Fruit fly (Drosophila melanogaster) whole organism, embryonic: ENCODE data around the gene CG43675.

Experiments
- Antp ChIP-seq: fragments of 200-800 bp; sonication (Bioruptor generic); optimal IDR thresholded peaks from 3 replicates; lab custom pipeline; 2016; ENCODE audit warnings: missing biosample characterization, missing genetic modification characterization
- Atf6 ChIP-seq: fragments of 200-800 bp; sonication (Bioruptor generic); IDR thresholded peaks from 2 replicates; pipeline ENCODE4 v1.3.6; 2022; ENCODE audit warnings: missing biosample characterization, missing genetic modification characterization
- CG10543 ChIP-seq: fragments of 200-800 bp; sonication (Bioruptor generic); optimal IDR thresholded peaks from 3 replicates; lab custom pipeline; 2017; ENCODE audit warnings: missing biosample characterization, mild to moderate bottlenecking, missing genetic modification characterization, moderate library complexity
- CG10959 ChIP-seq: fragments of 200-800 bp; sonication (Bioruptor generic); IDR thresholded peaks from 2 replicates; pipeline ENCODE4 v1.3.6; 2022; ENCODE audit warnings: missing biosample characterization, missing genetic modification characterization
- CG10979 ChIP-seq: fragments of 200-800 bp; sonication (Bioruptor generic); optimal IDR thresholded peaks from 2 replicates; lab custom pipeline; 2018; ENCODE audit warnings: missing biosample characterization, mild to moderate bottlenecking, missing genetic modification characterization, moderate library complexity
- CG11560 ChIP-seq: fragments of 200-800 bp; sonication (Bioruptor generic); IDR thresholded peaks from 3 replicates; pipeline ENCODE4 v1.3.6; 2022; ENCODE audit warnings: missing biosample characterization, missing genetic modification characterization
- CG15011 ChIP-seq: fragments of 200-800 bp; sonication (Bioruptor generic); optimal IDR thresholded peaks from 3 replicates; lab custom pipeline; 2018; ENCODE audit warnings: missing biosample characterization, mild to moderate bottlenecking, missing genetic modification characterization
- CG1529 ChIP-seq: fragments of 200-800 bp; sonication (Bioruptor generic); optimal IDR thresholded peaks from 3 replicates; lab custom pipeline; 2018; ENCODE audit warnings: missing biosample characterization, missing genetic modification characterization
- CG15479 ChIP-seq: fragments of 200-800 bp; sonication (Bioruptor generic); optimal IDR thresholded peaks from 3 replicates; lab custom pipeline; 2019; ENCODE audit warnings: missing biosample characterization, mild to moderate bottlenecking, missing genetic modification characterization, moderate library complexity
- CG15696 ChIP-seq: fragments of 200-800 bp; sonication (Bioruptor generic); optimal IDR thresholded peaks from 2 replicates; lab custom pipeline; 2019; ENCODE audit warnings: missing biosample characterization, mild to moderate bottlenecking, missing genetic modification characterization, moderate library complexity
- CG17361 ChIP-seq: fragments of 200-800 bp; sonication (Bioruptor generic); IDR thresholded peaks from 3 replicates; pipeline ENCODE4 v1.3.6; 2022; ENCODE audit warnings: missing biosample characterization, missing genetic modification characterization
- CG1832 ChIP-seq: fragments of 200-800 bp; sonication (Bioruptor generic); optimal IDR thresholded peaks from 2 replicates; lab custom pipeline; 2017; ENCODE audit warnings: missing biosample characterization, mild to moderate bottlenecking, missing genetic modification characterization, inconsistent platforms
- CG32772 ChIP-seq: fragments of 200-800 bp; sonication (Bioruptor generic); IDR thresholded peaks from 2 replicates; pipeline ENCODE4 v1.3.6; 2022; ENCODE audit warnings: missing biosample characterization, missing genetic modification characterization
- CG34224 ChIP-seq: fragments of 200-800 bp; sonication (Bioruptor generic); IDR thresholded peaks from 3 replicates; pipeline ENCODE4 v1.3.6; 2022; ENCODE audit warnings: missing biosample characterization, missing genetic modification characterization; ENCODE audit not compliant: partially characterized antibody
- CG3838 ChIP-seq: fragments of 200-800 bp; sonication (Bioruptor generic); optimal IDR thresholded peaks from 3 replicates; lab custom pipeline; 2016; ENCODE audit warnings: missing biosample characterization, missing genetic modification characterization
- CG4730 ChIP-seq: fragments of 200-800 bp; sonication (Bioruptor generic); IDR thresholded peaks from 2 replicates; pipeline ENCODE4 v1.3.6; 2022; ENCODE audit warnings: missing biosample characterization, missing genetic modification characterization
- CG5180 ChIP-seq: fragments of 200-800 bp; sonication (Bioruptor generic); optimal IDR thresholded peaks from 3 replicates; lab custom pipeline; 2017; ENCODE audit warnings: missing biosample characterization, missing genetic modification characterization, mild to moderate bottlenecking, moderate library complexity, missing genetic modification reagents
- CG6272 ChIP-seq: fragments of 200-800 bp; sonication (Bioruptor generic); IDR thresholded peaks from 2 replicates; pipeline ENCODE4 v1.3.6; 2022; ENCODE audit warnings: missing biosample characterization, missing genetic modification characterization
- CG6854 ChIP-seq: fragments of 200-800 bp; sonication (Bioruptor generic); optimal IDR thresholded peaks from 3 replicates; lab custom pipeline; 2017; ENCODE audit warnings: missing biosample characterization, mild to moderate bottlenecking, missing genetic modification characterization
- CG7357 ChIP-seq: fragments of 200-800 bp; sonication (Bioruptor generic); IDR thresholded peaks from 3 replicates; pipeline ENCODE4 v1.3.6; 2022; ENCODE audit warnings: missing biosample characterization, missing genetic modification characterization
- CG8281 ChIP-seq: fragments of 200-800 bp; sonication (Bioruptor generic); optimal IDR thresholded peaks from 2 replicates; lab custom pipeline; 2018; ENCODE audit warnings: missing biosample characterization, mild to moderate bottlenecking, missing genetic modification characterization, moderate library complexity
- CG9817 ChIP-seq: fragments of 200-800 bp; sonication (Bioruptor generic); optimal IDR thresholded peaks from 2 replicates; lab custom pipeline; 2018; ENCODE audit warnings: missing biosample characterization, mild to moderate bottlenecking, missing genetic modification characterization, moderate library complexity
- CTCF ChIP-seq: fragments of 200-800 bp; sonication (Bioruptor generic); optimal IDR thresholded peaks from 2 replicates; lab custom pipeline; 2017; ENCODE audit warnings: missing biosample characterization, mild to moderate bottlenecking, missing genetic modification characterization, moderate library complexity
- Chrac-16 ChIP-seq: fragments of 200-800 bp; sonication (Bioruptor generic); optimal IDR thresholded peaks from 3 replicates; lab custom pipeline; 2016; ENCODE audit warnings: missing biosample characterization, missing genetic modification characterization
- Deaf1 ChIP-seq: fragments of 200-800 bp; optimal IDR thresholded peaks from 3 replicates; lab custom pipeline; 2019; ENCODE audit warnings: missing biosample characterization, mild to moderate bottlenecking, missing genetic modification characterization, moderate library complexity
- Dfd ChIP-seq, 2 experiments: fragments of >200 bp; optimal IDR thresholded peaks; 2 replicates each; lab custom pipeline; 2017; ENCODE audit warnings: missing biosample characterization in 2 of 2, missing genetic modification characterization in 2 of 2
- Dip2 ChIP-seq: fragments of 200-800 bp; sonication (Bioruptor generic); IDR thresholded peaks from 2 replicates; pipeline ENCODE4 v1.3.6; 2022; ENCODE audit warnings: missing biosample characterization, missing genetic modification characterization
- Fer3 ChIP-seq: fragments of 200-800 bp; sonication (Bioruptor generic); optimal IDR thresholded peaks from 2 replicates; lab custom pipeline; 2018; ENCODE audit warnings: missing biosample characterization, mild to moderate bottlenecking, missing genetic modification characterization, moderate library complexity
- H15 ChIP-seq: fragments of 200-800 bp; sonication (Bioruptor generic); IDR thresholded peaks from 3 replicates; pipeline ENCODE4 v1.3.6; 2022; ENCODE audit warnings: missing biosample characterization, missing genetic modification characterization
- Hr39 ChIP-seq: fragments of >200 bp; optimal IDR thresholded peaks from 2 replicates; lab custom pipeline; 2017
- Lhr ChIP-seq: fragments of 200-800 bp; sonication (Bioruptor generic); optimal IDR thresholded peaks from 3 replicates; lab custom pipeline; 2017; ENCODE audit warnings: mild to moderate bottlenecking, missing biosample characterization, missing genetic modification reagents, missing genetic modification characterization
- MESR4 ChIP-seq: fragments of 200-800 bp; sonication (Bioruptor generic); optimal IDR thresholded peaks from 2 replicates; lab custom pipeline; 2018; ENCODE audit warnings: missing biosample characterization, mild to moderate bottlenecking, missing genetic modification characterization, moderate library complexity
- NC2β ChIP-seq: fragments of 200-800 bp; sonication (Bioruptor generic); optimal IDR thresholded peaks from 2 replicates; lab custom pipeline; 2016; ENCODE audit warnings: missing biosample characterization, missing genetic modification characterization
- TFAM ChIP-seq: fragments of 200-800 bp; sonication (Bioruptor generic); optimal IDR thresholded peaks from 2 replicates; lab custom pipeline; 2017; ENCODE audit warnings: missing biosample characterization, missing genetic modification characterization, inconsistent platforms
- YL-1 ChIP-seq: fragments of 200-800 bp; sonication (Bioruptor generic); optimal IDR thresholded peaks from 3 replicates; lab custom pipeline; 2017; ENCODE audit warnings: missing biosample characterization, mild to moderate bottlenecking, missing genetic modification characterization
- crol ChIP-seq: fragments of 200-800 bp; sonication (Bioruptor generic); IDR thresholded peaks from 2 replicates; pipeline ENCODE4 v1.3.6; 2022; ENCODE audit warnings: missing biosample characterization, missing genetic modification characterization
- ems ChIP-seq: fragments of 200-800 bp; sonication (Bioruptor generic); optimal IDR thresholded peaks from 3 replicates; lab custom pipeline; 2016; ENCODE audit warnings: missing biosample characterization, missing genetic modification characterization
- esg ChIP-seq: fragments of 200-800 bp; sonication (Bioruptor generic); conservative IDR thresholded peaks from 2 replicates; pipeline ENCODE4 v1.3.6; 2022; ENCODE audit warnings: missing biosample characterization, missing genetic modification characterization
- gcm2 ChIP-seq: fragments of 200-800 bp; sonication (Bioruptor generic); optimal IDR thresholded peaks from 2 replicates; lab custom pipeline; 2016; ENCODE audit warnings: missing biosample characterization, missing genetic modification characterization
- gem ChIP-seq: fragments of 200-800 bp; sonication (Bioruptor generic); optimal IDR thresholded peaks from 2 replicates; lab custom pipeline; 2019; ENCODE audit warnings: missing biosample characterization, mild to moderate bottlenecking, missing genetic modification characterization, moderate library complexity
- grau ChIP-seq: fragments of 200-800 bp; optimal IDR thresholded peaks from 3 replicates; lab custom pipeline; 2019; ENCODE audit warnings: missing biosample characterization, mild to moderate bottlenecking, missing genetic modification characterization, moderate library complexity
- maf-S ChIP-seq: fragments of 200-800 bp; sonication (Bioruptor generic); optimal IDR thresholded peaks from 2 replicates; lab custom pipeline; 2016; ENCODE audit warnings: missing biosample characterization, missing genetic modification characterization
- p53 ChIP-seq: fragments of 200-800 bp; sonication (Bioruptor generic); optimal IDR thresholded peaks from 2 replicates; lab custom pipeline; 2016; ENCODE audit warnings: missing biosample characterization, missing genetic modification characterization
- peb ChIP-seq: fragments of 200-800 bp; sonication (Bioruptor generic); IDR thresholded peaks from 2 replicates; pipeline ENCODE4 v1.3.6; 2022; ENCODE audit warnings: missing biosample characterization, missing genetic modification characterization
- pita ChIP-seq: fragments of 200-800 bp; sonication (Bioruptor generic); optimal IDR thresholded peaks from 2 replicates; lab custom pipeline; 2017; ENCODE audit warnings: missing biosample characterization, mild to moderate bottlenecking, missing genetic modification characterization
- pnt ChIP-seq: fragments of 200-800 bp; sonication (Bioruptor generic); optimal IDR thresholded peaks from 3 replicates; lab custom pipeline; 2016; ENCODE audit warnings: missing biosample characterization, missing genetic modification characterization
- pros ChIP-seq: fragments of 200-800 bp; sonication (Bioruptor generic); optimal IDR thresholded peaks from 3 replicates; lab custom pipeline; 2019; ENCODE audit warnings: missing biosample characterization, mild to moderate bottlenecking, missing genetic modification characterization, moderate library complexity
- salm ChIP-seq: fragments of 200-800 bp; sonication (Bioruptor generic); optimal IDR thresholded peaks from 2 replicates; lab custom pipeline; 2018; ENCODE audit warnings: missing biosample characterization, mild to moderate bottlenecking, missing genetic modification characterization
- slbo ChIP-seq: fragments of 200-800 bp; sonication (Bioruptor generic); IDR thresholded peaks from 2 replicates; pipeline ENCODE4 v1.3.6; 2022; ENCODE audit warnings: missing biosample characterization, missing genetic modification characterization
- sob ChIP-seq: fragments of 200-800 bp; sonication (Bioruptor generic); IDR thresholded peaks from 2 replicates; pipeline ENCODE4 v1.3.6; 2022; ENCODE audit warnings: missing biosample characterization, missing genetic modification characterization
- twi ChIP-seq: fragments of 200-800 bp; optimal IDR thresholded peaks from 2 replicates; lab custom pipeline; 2019; ENCODE audit warnings: missing biosample characterization, mild to moderate bottlenecking, missing genetic modification characterization, moderate library complexity
- zfh2 ChIP-seq: fragments of 200-800 bp; sonication (Bioruptor generic); optimal IDR thresholded peaks from 2 replicates; lab custom pipeline; 2016; ENCODE audit warnings: missing biosample characterization, missing genetic modification characterization

Gene CG43675

dm6 chr3R:9393542-9394025 lies 38.3 kb downstream of the CG43675 start (continued):
- TF ChIP-seq NC2β (peak; percentile 53), Fer3 (tag; lab: Kevin White, UChicago) (peak; percentile 51), Antp (GFP tag; lab: Kevin White, UChicago) (peak; percentile 24), CG5180 (GFP tag; lab: Kevin White, UChicago) (no peak), Dip2 (GFP tag; lab: Robert Waterston, UW) (no peak), CG34224 (no peak), Hr39 (no peak), zfh2 (no peak), CG32772 (peak; percentile 49; the same call in 1 of the 2 replicates), CG6854 (peak; percentile 13), CG10959 (GFP tag; lab: Robert Waterston, UW) (peak; percentile 67), grau (tag; lab: Kevin White, UChicago) (peak; percentile 74), CG10543 (GFP tag; lab: Kevin White, UChicago) (no peak), gcm2 (no peak), CTCF (GFP tag; lab: Kevin White, UChicago) (peak; percentile 25), H15 (peak; percentile 70; the same call in 2 of the 3 replicates), CG6272 (GFP tag; lab: Robert Waterston, UW) (no peak), ems (GFP tag; lab: Kevin White, UChicago) (peak; percentile 37), crol (peak; percentile 61), CG4730 (GFP tag; lab: Robert Waterston, UW) (peak; percentile 49; the same call in 1 of the 2 replicates), CG1832 (GFP tag; lab: Kevin White, UChicago) (no peak), Chrac-16 (GFP tag; lab: Kevin White, UChicago) (peak; percentile 46), Atf6 (GFP tag; lab: Robert Waterston, UW) (peak; percentile 67), CG15011 (GFP tag; lab: Kevin White, UChicago) (peak; percentile 66), salm (tag; lab: Kevin White, UChicago) (peak; percentile 58), esg (GFP tag; lab: Robert Waterston, UW) (peak; percentile 33; the same call in 1 of the 2 replicates), pnt (GFP tag; lab: Kevin White, UChicago) (peak; percentile 46), pita (GFP tag; lab: Kevin White, UChicago) (no peak), YL-1 (GFP tag; lab: Kevin White, UChicago) (peak; percentile 54), CG11560 (tag; lab: Robert Waterston, UW) (no peak), sob (peak; percentile 72), CG15479 (GFP tag; lab: Kevin White, UChicago) (no peak), CG9817 (tag; lab: Kevin White, UChicago) (peak; percentile 33), gem (tag; lab: Kevin White, UChicago) (peak; percentile 83), twi (tag; lab: Kevin White, UChicago) (peak; percentile 76), CG1529 (peak; percentile 67), CG17361 (GFP tag; lab: Robert Waterston, UW) (peak; percentile 67), CG15696 (peak; percentile 86), slbo (no peak), CG8281 (tag; lab: Kevin White, UChicago) (peak; percentile 43), pros (peak; percentile 69), TFAM (GFP tag; lab: Kevin White, UChicago) (peak; percentile 48), Dfd (GFP tag; optimal IDR thresholded peaks at IDR 0.05; lab: Kevin White, UChicago) (no peak), MESR4 (peak; percentile 25), maf-S (no peak), CG3838 (peak; percentile 15), Deaf1 (tag; lab: Kevin White, UChicago) (no peak), peb (GFP tag; lab: Robert Waterston, UW) (peak; percentile 57; the same call in 1 of the 2 replicates), p53 (GFP tag; lab: Kevin White, UChicago) (no peak), CG7357 (GFP tag; lab: Robert Waterston, UW) (no peak), CG10979 (tag; lab: Kevin White, UChicago) (peak; percentile 86), Lhr (GFP tag; lab: Kevin White, UChicago) (peak; percentile 56)
